Fruit fly (Drosophila melanogaster) whole organism, embryonic: ENCODE measurements around the gene CG14452.

Experiments used
- CG1024 ChIP-seq: fragments of 200-800 bp; sonication (Bioruptor generic); IDR thresholded peaks from 2 replicates; pipeline ENCODE4 v1.3.6; 2022; ENCODE audit warnings: missing biosample characterization, missing genetic modification characterization
- CG10462 ChIP-seq: fragments of 200-800 bp; sonication (Bioruptor generic); optimal IDR thresholded peaks from 2 replicates; lab custom pipeline; 2016; ENCODE audit warnings: missing biosample characterization, missing genetic modification characterization
- CG12071 ChIP-seq: fragments of 200-800 bp; sonication (Bioruptor generic); optimal IDR thresholded peaks from 3 replicates; lab custom pipeline; 2018; ENCODE audit warnings: missing biosample characterization, mild to moderate bottlenecking, missing genetic modification characterization
- CG12942 ChIP-seq: fragments of 200-800 bp; sonication (Bioruptor generic); optimal IDR thresholded peaks from 3 replicates; lab custom pipeline; 2016; ENCODE audit warnings: missing biosample characterization, missing genetic modification characterization
- CG14667 ChIP-seq: fragments of 200-800 bp; sonication (Bioruptor generic); IDR thresholded peaks from 2 replicates; pipeline ENCODE4 v1.3.6; 2022; ENCODE audit warnings: missing biosample characterization, missing genetic modification characterization
- CG15601 ChIP-seq: fragments of 200-800 bp; sonication (Bioruptor generic); optimal IDR thresholded peaks from 3 replicates; lab custom pipeline; 2019; ENCODE audit warnings: missing biosample characterization, mild to moderate bottlenecking, missing genetic modification characterization, moderate library complexity
- CG1602 ChIP-seq: fragments of 200-800 bp; sonication (Bioruptor generic); optimal IDR thresholded peaks from 3 replicates; lab custom pipeline; 2016; ENCODE audit warnings: missing biosample characterization, missing genetic modification characterization
- CG17359 ChIP-seq: fragments of 200-800 bp; sonication (Bioruptor generic); optimal IDR thresholded peaks from 3 replicates; lab custom pipeline; 2018; ENCODE audit warnings: missing biosample characterization, mild to moderate bottlenecking, missing genetic modification characterization, moderate library complexity
- CG17912 ChIP-seq: fragments of 200-800 bp; sonication (Bioruptor generic); optimal IDR thresholded peaks from 2 replicates; lab custom pipeline; 2018; ENCODE audit warnings: missing biosample characterization, mild to moderate bottlenecking, missing genetic modification characterization
- CG18476 ChIP-seq: fragments of 200-800 bp; sonication (Bioruptor generic); optimal IDR thresholded peaks from 2 replicates; lab custom pipeline; 2016; ENCODE audit warnings: missing biosample characterization, mild to moderate bottlenecking, missing genetic modification characterization
- CG2199 ChIP-seq: fragments of 200-800 bp; sonication (Bioruptor generic); IDR thresholded peaks from 3 replicates; pipeline ENCODE4 v1.3.6; 2022; ENCODE audit warnings: missing biosample characterization, missing genetic modification characterization
- CG31224 ChIP-seq: fragments of 200-800 bp; sonication (Bioruptor generic); IDR thresholded peaks from 2 replicates; pipeline ENCODE4 v1.3.6; 2022; ENCODE audit warnings: missing biosample characterization, missing genetic modification characterization
- CG43689 ChIP-seq: fragments of 200-800 bp; sonication (Bioruptor generic); IDR thresholded peaks from 2 replicates; pipeline ENCODE4 v1.3.6; 2022; ENCODE audit warnings: missing biosample characterization, missing genetic modification characterization
- CG6254 ChIP-seq: fragments of 200-800 bp; sonication (Bioruptor generic); optimal IDR thresholded peaks from 3 replicates; lab custom pipeline; 2017; ENCODE audit warnings: mild to moderate bottlenecking, missing biosample characterization, missing genetic modification reagents, missing genetic modification characterization
- CG6813 ChIP-seq: fragments of 200-800 bp; sonication (Bioruptor generic); optimal IDR thresholded peaks from 2 replicates; lab custom pipeline; 2017; ENCODE audit warnings: missing biosample characterization, missing genetic modification characterization, mild to moderate bottlenecking, moderate library complexity, missing genetic modification reagents
- CG6854 ChIP-seq: fragments of 200-800 bp; sonication (Bioruptor generic); optimal IDR thresholded peaks from 3 replicates; lab custom pipeline; 2017; ENCODE audit warnings: missing biosample characterization, mild to moderate bottlenecking, missing genetic modification characterization
- CG8765 ChIP-seq: fragments of 200-800 bp; sonication (Bioruptor generic); IDR thresholded peaks from 2 replicates; pipeline ENCODE4 v1.3.6; 2022; ENCODE audit warnings: missing biosample characterization, missing genetic modification characterization
- CG8944 ChIP-seq: fragments of 200-800 bp; sonication (Bioruptor generic); optimal IDR thresholded peaks from 3 replicates; lab custom pipeline; 2016; ENCODE audit warnings: missing biosample characterization, missing genetic modification characterization
- CG9609 ChIP-seq: fragments of 200-800 bp; sonication (Bioruptor generic); optimal IDR thresholded peaks from 3 replicates; lab custom pipeline; 2016; ENCODE audit warnings: missing biosample characterization, missing genetic modification characterization
- CG9797 ChIP-seq: fragments of 200-800 bp; sonication (Bioruptor generic); optimal IDR thresholded peaks from 3 replicates; lab custom pipeline; 2018; ENCODE audit warnings: missing biosample characterization, mild to moderate bottlenecking, missing genetic modification characterization
- CoRest ChIP-seq: fragments of 200-800 bp; sonication (Bioruptor generic); optimal IDR thresholded peaks from 3 replicates; lab custom pipeline; 2018; ENCODE audit warnings: missing biosample characterization, mild to moderate bottlenecking, missing genetic modification characterization, moderate library complexity
- D19A ChIP-seq: fragments of 200-800 bp; optimal IDR thresholded peaks from 3 replicates; lab custom pipeline; 2019; ENCODE audit warnings: missing biosample characterization, mild to moderate bottlenecking, missing genetic modification characterization, moderate library complexity
- Deaf1 ChIP-seq: fragments of 200-800 bp; optimal IDR thresholded peaks from 3 replicates; lab custom pipeline; 2019; ENCODE audit warnings: missing biosample characterization, mild to moderate bottlenecking, missing genetic modification characterization, moderate library complexity
- Dref ChIP-seq: fragments of 200-800 bp; sonication (Bioruptor generic); IDR thresholded peaks from 2 replicates; pipeline ENCODE4 v1.3.6; 2022; ENCODE audit warnings: missing biosample characterization, missing genetic modification characterization
- HLH54F ChIP-seq: fragments of 200-800 bp; sonication (Bioruptor generic); optimal IDR thresholded peaks from 3 replicates; lab custom pipeline; 2016; ENCODE audit warnings: missing biosample characterization, missing genetic modification characterization
- MBD-R2 ChIP-seq: fragments of 200-800 bp; sonication (Bioruptor generic); IDR thresholded peaks from 2 replicates; pipeline ENCODE4 v1.3.6; 2022; ENCODE audit warnings: missing biosample characterization, missing genetic modification characterization
- NFAT ChIP-seq: fragments of 200-800 bp; sonication (Bioruptor generic); IDR thresholded peaks from 2 replicates; pipeline ENCODE4 v1.3.6; 2022; ENCODE audit warnings: missing biosample characterization, missing genetic modification characterization
- Sin3A ChIP-seq: fragments of >200 bp; optimal IDR thresholded peaks from 2 replicates; lab custom pipeline; 2018
- Sox100B ChIP-seq: fragments of 200-800 bp; sonication (Bioruptor generic); optimal IDR thresholded peaks from 3 replicates; lab custom pipeline; 2018; ENCODE audit warnings: missing biosample characterization, mild to moderate bottlenecking, missing genetic modification characterization
- Usf ChIP-seq: fragments of 200-800 bp; sonication (Bioruptor generic); optimal IDR thresholded peaks from 2 replicates; lab custom pipeline; 2017; ENCODE audit warnings: missing genotype, missing biosample characterization, missing genetic modification characterization
- Vsx1 ChIP-seq: fragments of 200-800 bp; sonication (Bioruptor generic); optimal IDR thresholded peaks from 2 replicates; lab custom pipeline; 2017; ENCODE audit warnings: missing biosample characterization, mild to moderate bottlenecking, missing genetic modification characterization, missing genetic modification reagents
- ash1 ChIP-seq: fragments of 200-800 bp; sonication (Bioruptor generic); optimal IDR thresholded peaks from 2 replicates; lab custom pipeline; 2018; ENCODE audit warnings: missing biosample characterization, mild to moderate bottlenecking, missing genetic modification characterization
- bcd ChIP-seq: fragments of 200-800 bp; sonication (Bioruptor generic); optimal IDR thresholded peaks from 2 replicates; lab custom pipeline; 2017; ENCODE audit warnings: missing biosample characterization, mild to moderate bottlenecking, missing genetic modification characterization
- btn ChIP-seq: fragments of 200-800 bp; sonication (Bioruptor generic); optimal IDR thresholded peaks from 2 replicates; lab custom pipeline; 2016; ENCODE audit warnings: missing biosample characterization, missing genetic modification characterization
- dati ChIP-seq: fragments of 200-800 bp; sonication (Bioruptor generic); IDR thresholded peaks from 2 replicates; pipeline ENCODE4 v1.3.6; 2022; ENCODE audit warnings: missing biosample characterization, missing genetic modification characterization
- dmrt11E ChIP-seq: fragments of 200-800 bp; sonication (Bioruptor generic); optimal IDR thresholded peaks from 3 replicates; lab custom pipeline; 2018; ENCODE audit warnings: missing biosample characterization, mild to moderate bottlenecking, missing genetic modification characterization, moderate library complexity
- eve ChIP-seq, 2 experiments: fragments of >200 bp; optimal IDR thresholded peaks; 2 replicates each; lab custom pipeline; 2017; ENCODE audit warnings: missing biosample characterization in 2 of 2, missing genetic modification characterization in 2 of 2
- fd96Cb ChIP-seq: fragments of 200-800 bp; sonication (Bioruptor generic); optimal IDR thresholded peaks from 2 replicates; lab custom pipeline; 2018; ENCODE audit warnings: missing biosample characterization, mild to moderate bottlenecking, missing genetic modification characterization, moderate library complexity
- fu2 ChIP-seq: fragments of 200-800 bp; sonication (Bioruptor generic); optimal IDR thresholded peaks from 2 replicates; lab custom pipeline; 2016; ENCODE audit warnings: missing biosample characterization, missing genetic modification characterization
- grau ChIP-seq: fragments of 200-800 bp; optimal IDR thresholded peaks from 3 replicates; lab custom pipeline; 2019; ENCODE audit warnings: missing biosample characterization, mild to moderate bottlenecking, missing genetic modification characterization, moderate library complexity
- gt ChIP-seq: fragments of 200-800 bp; sonication (Bioruptor generic); IDR thresholded peaks from 2 replicates; pipeline ENCODE4 v1.3.6; 2022; ENCODE audit warnings: missing biosample characterization, missing genetic modification characterization
- lilli ChIP-seq: fragments of 200-800 bp; sonication (Bioruptor generic); optimal IDR thresholded peaks from 3 replicates; lab custom pipeline; 2016; ENCODE audit warnings: missing biosample characterization, missing genetic modification characterization
- lov ChIP-seq, 2 experiments: fragments of 200-800 bp in 1 of 2; fragments of >200 bp in 1 of 2; sonication (Bioruptor generic) in 1 of 2; IDR thresholded peaks in 1 of 2; optimal IDR thresholded peaks in 1 of 2; 2 replicates in 1 of 2; 3 replicates in 1 of 2; pipeline versions ENCODE4 v1.3.6 to Lab custom; 2017 to 2022; ENCODE audit warnings: missing biosample characterization in 1 of 2, missing genetic modification characterization in 1 of 2
- maf-S ChIP-seq: fragments of 200-800 bp; sonication (Bioruptor generic); optimal IDR thresholded peaks from 2 replicates; lab custom pipeline; 2016; ENCODE audit warnings: missing biosample characterization, missing genetic modification characterization
- nerfin-1 ChIP-seq: fragments of 200-800 bp; sonication (Bioruptor generic); optimal IDR thresholded peaks from 3 replicates; lab custom pipeline; 2019; ENCODE audit warnings: missing biosample characterization, mild to moderate bottlenecking, missing genetic modification characterization, moderate library complexity
- org-1 ChIP-seq: fragments of 200-800 bp; sonication (Bioruptor generic); optimal IDR thresholded peaks from 2 replicates; lab custom pipeline; 2017; ENCODE audit warnings: missing biosample characterization, missing genetic modification characterization
- psq ChIP-seq: fragments of 200-800 bp; sonication (Bioruptor generic); optimal IDR thresholded peaks from 2 replicates; lab custom pipeline; 2017; ENCODE audit warnings: missing biosample characterization, missing genetic modification characterization
- sens ChIP-seq: fragments of 200-800 bp; sonication (Bioruptor generic); peaks from one replicate; lab custom pipeline; 2016; ENCODE audit warnings: missing biosample characterization, missing genetic modification characterization
- twi ChIP-seq: fragments of 200-800 bp; optimal IDR thresholded peaks from 2 replicates; lab custom pipeline; 2019; ENCODE audit warnings: missing biosample characterization, mild to moderate bottlenecking, missing genetic modification characterization, moderate library complexity
- zf30C ChIP-seq: fragments of 200-800 bp; sonication (Bioruptor generic); optimal IDR thresholded peaks from 3 replicates; lab custom pipeline; 2018; ENCODE audit warnings: missing biosample characterization, mild to moderate bottlenecking, missing genetic modification characterization

Gene CG14452

dm6 chr3L:22741389-22742120 is 45.8 kb downstream of the CG14452 start, which contains the start of gene CG7369 (continued):
- TF ChIP-seq CG9609 (GFP tag; lab: Kevin White, UChicago) (peak; percentile 63), bcd (GFP tag; lab: Kevin White, UChicago) (peak; percentile 87), CG10462 (peak; percentile 59), CG9797 (GFP tag; lab: Kevin White, UChicago) (peak; percentile 54), CoRest (tag; lab: Kevin White, UChicago) (peak; percentile 97), NFAT (GFP tag; lab: Robert Waterston, UW) (peak; percentile 85), Usf (GFP tag; lab: Kevin White, UChicago) (peak; percentile 82), twi (tag; lab: Kevin White, UChicago) (peak; percentile 63), grau (peak; percentile 80), CG6854 (peak; percentile 24), Sin3A (lab: Kevin White, UChicago) (peak; percentile 97), maf-S (GFP tag; lab: Kevin White, UChicago) (peak; percentile 4), Deaf1 (tag; lab: Kevin White, UChicago) (peak; percentile 56), fu2 (GFP tag; lab: Kevin White, UChicago) (peak; percentile 77), gt (peak; percentile 51; the same call in 1 of the 2 replicates), D19A (tag; lab: Kevin White, UChicago) (peak; percentile 57), CG17912 (GFP tag; lab: Kevin White, UChicago) (no peak), lilli (GFP tag; lab: Kevin White, UChicago) (peak; percentile 92), Sox100B (GFP tag; lab: Kevin White, UChicago) (peak; percentile 81), CG8765 (GFP tag; lab: Robert Waterston, UW) (peak; percentile 85), zf30C (no peak), CG17359 (tag; lab: Kevin White, UChicago) (peak; percentile 65), Dref (GFP tag; lab: Robert Waterston, UW) (peak; percentile 71), CG12071 (GFP tag; lab: Kevin White, UChicago) (peak; percentile 64), CG8944 (GFP tag; lab: Kevin White, UChicago) (peak; percentile 62), nerfin-1 (tag; lab: Kevin White, UChicago) (peak; percentile 69), ash1 (GFP tag; lab: Kevin White, UChicago) (no peak), org-1 (GFP tag; lab: Kevin White, UChicago) (peak; percentile 25), btn (GFP tag; lab: Kevin White, UChicago) (no peak), lov (optimal IDR thresholded peaks at IDR 0.05; lab: Kevin White, UChicago) (no peak), lov (GFP tag; IDR thresholded peaks at IDR 0.05; lab: Robert Waterston, UW) (no peak), CG1602 (GFP tag; lab: Kevin White, UChicago) (peak; percentile 87), dati (no peak), CG12942 (GFP tag; lab: Kevin White, UChicago) (peak; percentile 81), fd96Cb (tag; lab: Kevin White, UChicago) (peak; percentile 67), Vsx1 (peak; percentile 66), dmrt11E (peak; percentile 72), MBD-R2 (GFP tag; lab: Robert Waterston, UW) (peak; percentile 60), CG14667 (GFP tag; lab: Robert Waterston, UW) (peak; percentile 65; the same call in 1 of the 2 replicates), CG6254 (peak; percentile 45), CG2199 (GFP tag; lab: Robert Waterston, UW) (0 out of 3 replicates have a peak, but pooled peaks have one; percentile 8), CG15601 (tag; lab: Kevin White, UChicago) (peak; percentile 71), CG31224 (peak; percentile 55), CG43689 (GFP tag; lab: Robert Waterston, UW) (no peak), CG18476 (GFP tag; lab: Kevin White, UChicago) (peak; percentile 79), sens (GFP tag; lab: Kevin White, UChicago) (peak; percentile 96), eve (GFP tag; optimal IDR thresholded peaks at IDR 0.05; lab: Kevin White, UChicago) (no peak), CG1024 (GFP tag; lab: Robert Waterston, UW) (no peak; the same call in 1 of the 2 replicates), HLH54F (GFP tag; lab: Kevin White, UChicago) (peak; percentile 88), CG6813 (no peak), psq (GFP tag; lab: Kevin White, UChicago) (peak; percentile 56)
